Worm (Caenorhabditis elegans) whole organism, L4 larva: Measurements from ENCODE around the gene srh-73.

Experiments
- F37D6.2 ChIP-seq: sonication (generic microtip); optimal IDR thresholded peaks from 2 replicates; lab custom pipeline; 2016; ENCODE audit warnings: mild to moderate bottlenecking, missing genetic modification characterization, missing compliant biosample characterization
- R02D3.7 ChIP-seq: fragments of 150-350 bp; sonication (generic microtip); optimal IDR thresholded peaks from 3 replicates; lab custom pipeline; 2014; ENCODE audit warnings: missing biosample characterization, missing genetic modification characterization
- Y48G9A.11 ChIP-seq: fragments of 200-800 bp; sonication (Bioruptor generic); IDR thresholded peaks from 2 replicates; pipeline ENCODE4 v1.3.6; 2022; ENCODE audit warnings: missing genetic modification reagents, missing genetic modification characterization, missing compliant biosample characterization
- Y75B8A.6 ChIP-seq: fragments of 200-800 bp; sonication (Bioruptor generic); IDR thresholded peaks from 2 replicates; pipeline ENCODE4 v1.3.6; 2022; ENCODE audit warnings: missing genetic modification reagents, missing genetic modification characterization, missing compliant biosample characterization
- ZK546.5 ChIP-seq, 2 experiments: sonication (generic microtip); optimal IDR thresholded peaks; 2 replicates each; lab custom pipeline; 2017; ENCODE audit warnings: missing biosample characterization in 2 of 2, missing genetic modification characterization in 2 of 2
- aha-1 ChIP-seq: fragments of 150-350 bp; peaks from one replicate; lab custom pipeline; 2014; ENCODE audit warnings: missing biosample characterization, missing genetic modification characterization
- aly-2 ChIP-seq: sonication (generic microtip); optimal IDR thresholded peaks from 2 replicates; lab custom pipeline; 2018; ENCODE audit warnings: missing biosample characterization, missing genetic modification characterization
- ceh-32 ChIP-seq: sonication (generic microtip); optimal IDR thresholded peaks from 2 replicates; lab custom pipeline; 2016; ENCODE audit warnings: mild to moderate bottlenecking, missing genetic modification characterization, missing compliant biosample characterization; ENCODE audit not compliant: poor library complexity
- ceh-44 ChIP-seq: fragments of 200-800 bp; sonication (Bioruptor generic); IDR thresholded peaks from 2 replicates; pipeline ENCODE4 v1.3.6; 2022; ENCODE audit warnings: missing genetic modification reagents, missing genetic modification characterization, missing compliant biosample characterization
- ceh-82 ChIP-seq: sonication (generic microtip); optimal IDR thresholded peaks from 2 replicates; lab custom pipeline; 2017; ENCODE audit warnings: missing biosample characterization, missing genetic modification characterization
- cey-2 ChIP-seq: sonication (generic microtip); optimal IDR thresholded peaks from 3 replicates; lab custom pipeline; 2017; ENCODE audit warnings: missing genetic modification characterization, mild to moderate bottlenecking, missing compliant biosample characterization, antibody characterized with exemption, borderline replicate concordance; ENCODE audit not compliant: insufficient read depth
- daf-19 ChIP-seq: fragments of 200-800 bp; sonication (Bioruptor generic); conservative IDR thresholded peaks from 2 replicates; pipeline ENCODE4 v1.3.6; 2022; ENCODE audit warnings: missing genetic modification characterization, missing compliant biosample characterization
- dmd-6 ChIP-seq: fragments of 200-800 bp; sonication (Bioruptor generic); IDR thresholded peaks from 2 replicates; pipeline ENCODE4 v1.3.6; 2022; ENCODE audit warnings: missing genetic modification reagents, missing genetic modification characterization, missing compliant biosample characterization
- dmd-9 ChIP-seq: fragments of 200-800 bp; sonication (Bioruptor generic); IDR thresholded peaks from 2 replicates; pipeline ENCODE4 v1.3.6; 2022; ENCODE audit warnings: missing genetic modification reagents, missing genetic modification characterization, missing compliant biosample characterization
- dpl-1 ChIP-seq: fragments of 150-350 bp; optimal IDR thresholded peaks from 2 replicates; lab custom pipeline; 2014; ENCODE audit warnings: missing biosample characterization, missing genetic modification reagents, missing genetic modification characterization
- duxl-1 ChIP-seq: sonication (generic microtip); optimal IDR thresholded peaks from 2 replicates; lab custom pipeline; 2016; ENCODE audit warnings: mild to moderate bottlenecking, missing genetic modification characterization, moderate library complexity, missing compliant biosample characterization; ENCODE audit not compliant: poor library complexity
- egl-27 ChIP-seq: sonication (generic microtip); optimal IDR thresholded peaks from 3 replicates; lab custom pipeline; 2017; ENCODE audit warnings: missing biosample characterization, missing genetic modification reagents, missing genetic modification characterization
- egl-43 ChIP-seq: fragments of 200-800 bp; sonication (Bioruptor generic); IDR thresholded peaks from 2 replicates; pipeline ENCODE4 v1.3.6; 2022; ENCODE audit warnings: missing genetic modification reagents, missing genetic modification characterization, missing compliant biosample characterization
- hif-1 ChIP-seq, 2 experiments: sonication (generic microtip); optimal IDR thresholded peaks; 2 replicates each; lab custom pipeline; 2016 to 2017; ENCODE audit warnings: missing compliant biosample characterization in 2 of 2, missing genetic modification characterization in 2 of 2, missing genetic modification reagents in 2 of 2, missing genotype in 2 of 2, mild to moderate bottlenecking in 1 of 2
- hmg-1.1 ChIP-seq: fragments of 200-800 bp; sonication (Bioruptor generic); IDR thresholded peaks from 2 replicates; pipeline ENCODE4 v1.3.6; 2022; ENCODE audit warnings: missing genetic modification reagents, missing genetic modification characterization, missing compliant biosample characterization
- jun-1 ChIP-seq: fragments of 150-350 bp; optimal IDR thresholded peaks from 2 replicates; lab custom pipeline; 2014; ENCODE audit warnings: missing biosample characterization, missing genetic modification reagents, missing genetic modification characterization
- lim-7 ChIP-seq: fragments of 200-800 bp; sonication (Bioruptor generic); IDR thresholded peaks from 2 replicates; pipeline ENCODE4 v1.3.6; 2022; ENCODE audit warnings: missing genetic modification characterization, missing compliant biosample characterization
- lin-1 ChIP-seq: fragments of 200-800 bp; sonication (Bioruptor generic); IDR thresholded peaks from 2 replicates; pipeline ENCODE4 v1.3.6; 2022; ENCODE audit warnings: missing genetic modification reagents, missing genetic modification characterization, missing compliant biosample characterization
- lir-3 ChIP-seq: sonication (generic microtip); optimal IDR thresholded peaks from 2 replicates; lab custom pipeline; 2016; ENCODE audit warnings: mild to moderate bottlenecking, missing genetic modification characterization, missing compliant biosample characterization
- lsy-2 ChIP-seq, 2 experiments: fragments of 150-350 bp in 1 of 2; sonication (generic microtip) in 1 of 2; optimal IDR thresholded peaks; 2 replicates each; lab custom pipeline; 2014 to 2017; ENCODE audit warnings: missing biosample characterization in 2 of 2, missing genetic modification characterization in 2 of 2
- mdl-1 ChIP-seq, 2 experiments: fragments of 150-350 bp in 1 of 2; sonication (generic microtip) in 1 of 2; optimal IDR thresholded peaks; 2 replicates each; lab custom pipeline; 2014 to 2017; ENCODE audit warnings: missing biosample characterization in 2 of 2, missing genetic modification characterization in 2 of 2
- nhr-102 ChIP-seq: sonication (generic microtip); optimal IDR thresholded peaks from 2 replicates; lab custom pipeline; 2016; ENCODE audit warnings: mild to moderate bottlenecking, missing genetic modification characterization, moderate library complexity, missing compliant biosample characterization
- nhr-42 ChIP-seq: fragments of 200-800 bp; sonication (Bioruptor generic); IDR thresholded peaks from 2 replicates; pipeline ENCODE4 v1.3.6; 2022; ENCODE audit warnings: missing genetic modification characterization, missing compliant biosample characterization
- nhr-77 ChIP-seq: fragments of 150-350 bp; optimal IDR thresholded peaks from 2 replicates; lab custom pipeline; 2014; ENCODE audit warnings: missing biosample characterization, missing genetic modification characterization
- pha-4 ChIP-seq, 2 experiments: fragments of 150-350 bp in 1 of 2; fragments of 200-800 bp in 1 of 2; sonication (Bioruptor generic) in 1 of 2; IDR thresholded peaks in 1 of 2; optimal IDR thresholded peaks in 1 of 2; 2 replicates each; pipeline versions ENCODE4 v1.3.6 to Lab custom; 2014 to 2022; ENCODE audit warnings: missing genetic modification characterization in 2 of 2, missing genetic modification reagents in 2 of 2, missing biosample characterization in 1 of 2, missing compliant biosample characterization in 1 of 2
- pqm-1 ChIP-seq: sonication (generic microtip); optimal IDR thresholded peaks from 2 replicates; lab custom pipeline; 2017; ENCODE audit warnings: missing biosample characterization, missing genetic modification characterization
- saeg-2 ChIP-seq: fragments of 200-800 bp; sonication (Bioruptor generic); IDR thresholded peaks from 2 replicates; pipeline ENCODE4 v1.3.6; 2022; ENCODE audit warnings: missing genetic modification reagents, missing genetic modification characterization, missing compliant biosample characterization
- skn-1 ChIP-seq: fragments of 150-350 bp; optimal IDR thresholded peaks from 2 replicates; lab custom pipeline; 2014; ENCODE audit warnings: missing biosample characterization, missing genetic modification characterization
- tra-1 ChIP-seq: fragments of 200-800 bp; sonication (Bioruptor generic); IDR thresholded peaks from 2 replicates; pipeline ENCODE4 v1.3.6; 2022; ENCODE audit warnings: missing genetic modification reagents, missing genetic modification characterization, missing compliant biosample characterization
- unc-39 ChIP-seq: sonication (generic microtip); optimal IDR thresholded peaks from 2 replicates; lab custom pipeline; 2017; ENCODE audit warnings: missing biosample characterization, missing genetic modification characterization
- unc-62 ChIP-seq, 3 experiments: fragments of 150-350 bp in 1 of 3; sonication (generic microtip); optimal IDR thresholded peaks in 2 of 3; peaks in 1 of 3; 1 replicate in 1 of 3; 2 replicates in 2 of 3; lab custom pipeline; 2014 to 2017; ENCODE audit warnings: missing biosample characterization in 3 of 3, missing genetic modification characterization in 3 of 3, missing genetic modification reagents in 3 of 3, missing genotype in 1 of 3
- zfp-2 ChIP-seq: sonication (generic microtip); optimal IDR thresholded peaks from 2 replicates; lab custom pipeline; 2016; ENCODE audit warnings: mild to moderate bottlenecking, missing genetic modification characterization, missing compliant biosample characterization
- zfp-3 ChIP-seq: fragments of 200-800 bp; sonication (Bioruptor generic); conservative IDR thresholded peaks from 2 replicates; pipeline ENCODE4 v1.3.6; 2022; ENCODE audit warnings: missing genetic modification reagents, missing genetic modification characterization, missing compliant biosample characterization
- zip-11 ChIP-seq: fragments of 200-800 bp; sonication (Bioruptor generic); IDR thresholded peaks from 2 replicates; pipeline ENCODE4 v1.3.6; 2022; ENCODE audit warnings: missing genetic modification characterization, missing compliant biosample characterization
- ztf-11 ChIP-seq: fragments of 150-350 bp; optimal IDR thresholded peaks from 2 replicates; lab custom pipeline; 2014; ENCODE audit warnings: missing biosample characterization, missing genetic modification characterization
- ztf-7 ChIP-seq: fragments of 150-350 bp; optimal IDR thresholded peaks from 2 replicates; lab custom pipeline; 2014; ENCODE audit warnings: missing biosample characterization, missing genetic modification characterization

Gene srh-73

ce11 chrII:12518809-12519344 is 6.9 kb downstream of the srh-73 start, which contains the start of gene srh-70 (continued):
- TF ChIP-seq dpl-1 (GFP tag; lab: Kevin White, UChicago), result no peak
- TF ChIP-seq egl-43 (GFP tag; lab: Robert Waterston, UW), result 0 out of 2 replicates have a peak, but pooled peaks have one; percentile 46
- TF ChIP-seq pqm-1 (tag; lab: Kevin White, UChicago), result peak; percentile 94
- TF ChIP-seq nhr-102 (tag; lab: Kevin White, UChicago), result peak; percentile 85
- 0 out of 2 replicates have a peak, but pooled peaks have one; percentile 26 for TF ChIP-seq lim-7 (GFP tag; lab: Robert Waterston, UW)
- peak; percentile 31 to 36 for TF ChIP-seq hif-1 (tag; optimal IDR thresholded peaks at IDR 0.05; lab: Kevin White, UChicago)
- TF ChIP-seq saeg-2 (GFP tag; lab: Robert Waterston, UW), result peak; percentile 82; the same call in 1 of the 2 replicates
- TF ChIP-seq pha-4 (GFP tag; IDR thresholded peaks at IDR 0.05; lab: Robert Waterston, UW), result peak; percentile 71; the same call in 1 of the 2 replicates
- TF ChIP-seq pha-4 (tag; optimal IDR thresholded peaks at IDR 0.05; lab: Kevin White, UChicago), result no peak
- peak; percentile 69 to 97 for TF ChIP-seq unc-62 (GFP tag; optimal IDR thresholded peaks at IDR 0.05 in 1 of 2; lab: Kevin White, UChicago)
- no peak for TF ChIP-seq unc-62 (tag; optimal IDR thresholded peaks at IDR 0.05; lab: Kevin White, UChicago)
- no peak for TF ChIP-seq F37D6.2
- no peak for TF ChIP-seq ceh-82
- no peak for TF ChIP-seq ceh-44 (GFP tag; lab: Robert Waterston, UW)
- no peak for TF ChIP-seq ztf-7 (tag; lab: Kevin White, UChicago)

ce11 chrII:12519616-12520015 is 7.7 kb downstream of the srh-73 start, which contains the start of gene ceh-99:
TSS of gene ceh-99 (plus strand) at chrII:12519981.
- TF ChIP-seq duxl-1 (tag; lab: Kevin White, UChicago), result no peak
- no peak for TF ChIP-seq pqm-1 (tag; lab: Kevin White, UChicago)
- no peak for TF ChIP-seq Y48G9A.11
- no peak for TF ChIP-seq egl-27 (tag; lab: Kevin White, UChicago)
- TF ChIP-seq R02D3.7 (tag; lab: Kevin White, UChicago), result no peak
- no peak for TF ChIP-seq jun-1 (tag; lab: Kevin White, UChicago)
- no peak for TF ChIP-seq zfp-2 (tag; lab: Kevin White, UChicago)
- no peak for TF ChIP-seq hmg-1.1 (GFP tag; lab: Robert Waterston, UW)

- TF ChIP-seq lim-7 (GFP tag; lab: Robert Waterston, UW), result no peak
- TF ChIP-seq unc-39 (tag; lab: Kevin White, UChicago), result no peak
- no peak for TF ChIP-seq ceh-32 (tag; lab: Kevin White, UChicago)
- no peak for TF ChIP-seq lin-1
- TF ChIP-seq mdl-1 (tag; optimal IDR thresholded peaks at IDR 0.05; lab: Kevin White, UChicago), result no peak
- TF ChIP-seq tra-1 (GFP tag; lab: Robert Waterston, UW), result no peak
- no peak for TF ChIP-seq dmd-6 (GFP tag; lab: Robert Waterston, UW)
- no peak for TF ChIP-seq Y75B8A.6 (GFP tag; lab: Robert Waterston, UW)
- TF ChIP-seq, all 104 proteins: peak for 0
These were observed 13.6 kb downstream of the srh-73 start, which contains the start of gene srx-118 for ce11 chrII:12525526-12525925. TSS of gene srx-118 (plus strand) at chrII:12525826.

ce11 chrII:12527947-12528346 is 16.0 kb downstream of the srh-73 start, which contains the start of gene srx-119:
TSS of gene srx-119 (plus strand) at chrII:12528247.
- no peak for TF ChIP-seq hif-1 (tag; optimal IDR thresholded peaks at IDR 0.05; lab: Kevin White, UChicago)
- TF ChIP-seq aly-2 (tag; lab: Kevin White, UChicago), result no peak
- no peak for TF ChIP-seq ZK546.5 (tag; optimal IDR thresholded peaks at IDR 0.05; lab: Kevin White, UChicago)
- TF ChIP-seq skn-1 (tag; lab: Kevin White, UChicago), result no peak

ce11 chrII:12530958-12531357 is 19.0 kb downstream of the srh-73 start, which contains the start of gene srx-120:
TSS of gene srx-120 (plus strand) at chrII:12531258.
- no peak for TF ChIP-seq ztf-11 (tag; lab: Kevin White, UChicago)
- no peak for TF ChIP-seq lin-1
- no peak for TF ChIP-seq zfp-2 (tag; lab: Kevin White, UChicago)
- no peak for TF ChIP-seq zfp-3 (GFP tag; lab: Robert Waterston, UW)
- no peak for TF ChIP-seq lim-7 (GFP tag; lab: Robert Waterston, UW)
- no peak for TF ChIP-seq nhr-77 (tag; lab: Kevin White, UChicago)
- TF ChIP-seq dmd-9 (GFP tag; lab: Robert Waterston, UW), result no peak
- no peak for TF ChIP-seq cey-2 (tag; lab: Kevin White, UChicago)
- no peak for TF ChIP-seq nhr-42 (GFP tag; lab: Robert Waterston, UW)
- no peak for TF ChIP-seq mdl-1 (tag; optimal IDR thresholded peaks at IDR 0.05; lab: Kevin White, UChicago)
- no peak for TF ChIP-seq aly-2 (tag; lab: Kevin White, UChicago)
- no peak for TF ChIP-seq daf-19 (GFP tag; lab: Robert Waterston, UW)
- no peak for TF ChIP-seq pqm-1 (tag; lab: Kevin White, UChicago)
- TF ChIP-seq aha-1, result no peak
- no peak for TF ChIP-seq saeg-2 (GFP tag; lab: Robert Waterston, UW)
- TF ChIP-seq zip-11 (GFP tag; lab: Robert Waterston, UW), result no peak
- no peak for TF ChIP-seq lsy-2 (tag; optimal IDR thresholded peaks at IDR 0.05; lab: Kevin White, UChicago)
- TF ChIP-seq lir-3 (tag; lab: Kevin White, UChicago), result no peak
